Fruit fly (Drosophila melanogaster): ENCODE measurements around the gene CG5989.
A peak's percentile ranks its signal among the peaks of the same experiment; 100 is the strongest.

Gene CG5989

DNA sequence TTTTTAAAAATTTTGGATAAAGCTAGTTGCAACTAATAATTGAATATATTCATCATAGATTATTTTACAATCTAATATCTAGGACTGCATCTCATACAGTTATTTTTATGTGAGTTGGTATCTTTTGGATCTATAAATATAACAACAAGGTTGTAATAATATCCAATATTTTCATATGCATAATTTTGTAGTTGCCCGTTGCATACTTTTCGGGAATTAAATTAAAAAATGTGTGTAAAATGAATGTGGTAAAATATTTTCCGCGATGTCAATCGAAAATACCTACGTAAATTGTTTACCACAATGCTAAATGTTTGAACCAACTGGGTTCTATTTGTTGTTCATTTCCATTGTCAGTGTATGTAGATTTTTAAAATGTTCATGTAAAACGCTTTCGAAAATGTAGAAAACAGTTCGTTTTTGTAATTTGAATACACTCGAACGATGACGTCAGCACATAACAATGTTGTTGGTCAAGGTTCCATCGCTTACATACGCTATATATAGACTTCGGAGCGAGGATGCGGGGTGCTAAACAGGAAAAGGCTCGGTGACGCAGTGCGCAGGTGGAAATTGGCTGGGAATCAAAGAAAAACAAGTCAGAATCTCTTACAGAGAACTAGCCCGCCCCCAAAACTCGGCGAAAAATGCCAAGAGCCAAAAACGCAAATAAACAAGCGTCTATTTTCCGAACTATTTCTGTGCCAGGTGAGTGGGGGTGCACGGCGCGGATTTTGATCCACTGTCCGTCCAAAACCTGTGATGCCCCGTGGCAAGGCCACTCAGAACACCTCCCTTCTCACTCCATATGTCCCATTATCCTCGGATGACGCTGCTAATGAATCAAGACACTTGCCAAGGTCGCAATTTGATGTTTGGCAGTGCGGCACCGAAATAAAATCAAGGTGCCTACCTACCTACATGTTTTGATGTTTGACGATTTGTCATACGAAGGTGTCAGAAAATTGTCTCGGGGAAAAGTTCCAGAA is 24.2 kb upstream of the CG5989 start:
- TF ChIP-seq BtbVII (GFP tag; optimal IDR thresholded peaks at IDR 0.05) (peak; percentile 42), Chrac-16 (GFP tag; optimal IDR thresholded peaks at IDR 0.05) (no peak), amos (GFP tag; IDR thresholded peaks at IDR 0.05; ENCODE audit: partially characterized antibody) (peak; percentile 70), CG6175 (GFP tag; IDR thresholded peaks at IDR 0.05) (0 out of 3 replicates have a peak, but pooled peaks have one; percentile 67), CTCF (GFP tag; optimal IDR thresholded peaks at IDR 0.05) (peak; percentile 88), gt (GFP tag; IDR thresholded peaks at IDR 0.05) (no peak), Scr (GFP tag; IDR thresholded peaks at IDR 0.05; ENCODE audit: partially characterized antibody) (0 out of 2 replicates have a peak, but pooled peaks have one; percentile 12), Stat92E (GFP tag; optimal IDR thresholded peaks at IDR 0.05) (peak in 1 of 3 experiments; percentile 5), gce (GFP tag; IDR thresholded peaks at IDR 0.05) (no peak), nom (GFP tag; optimal IDR thresholded peaks at IDR 0.05) (no peak), CG8281 (tag; optimal IDR thresholded peaks at IDR 0.05) (peak; percentile 1), Trl (optimal IDR thresholded peaks at IDR 0.05) (no peak), Trl (GFP tag; optimal IDR thresholded peaks at IDR 0.05) (no peak), CG2202 (tag; optimal IDR thresholded peaks at IDR 0.05) (no peak), Hr78 (GFP tag; optimal IDR thresholded peaks at IDR 0.05) (no peak), CG10543 (GFP tag; optimal IDR thresholded peaks at IDR 0.05) (peak; percentile 54), CG6791 (GFP tag; IDR thresholded peaks at IDR 0.05; ENCODE audit: partially characterized antibody) (peak; percentile 50; the same call in 2 of the 3 replicates), pzg (GFP tag; optimal IDR thresholded peaks at IDR 0.05) (peak; percentile 4), crol (GFP tag; IDR thresholded peaks at IDR 0.05) (peak; percentile 47; the same call in 1 of the 2 replicates), Eip74EF (GFP tag; optimal IDR thresholded peaks at IDR 0.05) (peak in 1 of 2 experiments; percentile 4), sisA (GFP tag; IDR thresholded peaks at IDR 0.05) (no peak), ftz-f1 (GFP tag; optimal IDR thresholded peaks at IDR 0.05) (peak; percentile 71), CG13624 (GFP tag; optimal IDR thresholded peaks at IDR 0.05) (no peak), Lim3 (GFP tag; IDR thresholded peaks at IDR 0.05) (no peak), Lhr (GFP tag; optimal IDR thresholded peaks at IDR 0.05) (peak; percentile 37), gfzf (GFP tag; optimal IDR thresholded peaks at IDR 0.05) (peak; percentile 17), HHEX (GFP tag; optimal IDR thresholded peaks at IDR 0.05) (no peak), fd64A (GFP tag; optimal IDR thresholded peaks at IDR 0.05) (no peak), Deaf1 (tag; optimal IDR thresholded peaks at IDR 0.05) (peak; percentile 28), crp (GFP tag; optimal IDR thresholded peaks at IDR 0.05) (no peak), CG16813 (GFP tag; IDR thresholded peaks at IDR 0.05; ENCODE audit: partially characterized antibody) (peak; percentile 49; the same call in 2 of the 3 replicates), CG12769 (tag; optimal IDR thresholded peaks at IDR 0.05) (peak; percentile 50), stwl (tag; optimal IDR thresholded peaks at IDR 0.05) (peak; percentile 17), so (GFP tag; IDR thresholded peaks at IDR 0.05) (peak; percentile 68; the same call in 2 of the 3 replicates), CG8290 (GFP tag; optimal IDR thresholded peaks at IDR 0.05) (peak; percentile 97), CG8290 (tag; optimal IDR thresholded peaks at IDR 0.05) (peak in 1 of 2 experiments; percentile 64), trem (tag; optimal IDR thresholded peaks at IDR 0.05) (peak; percentile 17), pita (GFP tag; optimal IDR thresholded peaks at IDR 0.05) (peak; percentile 68), vvl (GFP tag; IDR thresholded peaks at IDR 0.05) (peak; percentile 27; the same call in 1 of the 2 replicates), hb (GFP tag; IDR thresholded peaks at IDR 0.05; ENCODE audit: partially characterized antibody) (no peak), yki (optimal IDR thresholded peaks at IDR 0.05) (no peak), Bgb (GFP tag; IDR thresholded peaks at IDR 0.05; ENCODE audit: partially characterized antibody) (peak; percentile 68), zf30C (GFP tag; optimal IDR thresholded peaks at IDR 0.05) (peak; percentile 34), Pdp1 (GFP tag; optimal IDR thresholded peaks at IDR 0.05) (peak in 1 of 2 experiments; percentile 31), Myb (GFP tag; optimal IDR thresholded peaks at IDR 0.05) (peak; percentile 46), da (GFP tag; optimal IDR thresholded peaks at IDR 0.05) (no peak), CG14860 (GFP tag; IDR thresholded peaks at IDR 0.05; ENCODE audit: partially characterized antibody) (0 out of 3 replicates have a peak, but pooled peaks have one; percentile 35)
